Worm (Caenorhabditis elegans) whole organism, mixed stage, embryonic: ENCODE measurements around the gene ceh-53.

ENCODE experiments used
- blmp-1 ChIP-seq: fragments of 150-350 bp; optimal IDR thresholded peaks from 2 replicates; lab custom pipeline; 2014; ENCODE audit warnings: missing biosample characterization, missing genetic modification characterization
- ces-1 ChIP-seq: fragments of 150-350 bp; optimal IDR thresholded peaks from 2 replicates; lab custom pipeline; 2014; ENCODE audit warnings: missing biosample characterization, missing genetic modification reagents, missing genetic modification characterization
- cnd-1 ChIP-seq: fragments of 200-800 bp; sonication (Bioruptor generic); optimal IDR thresholded peaks from 2 replicates; lab custom pipeline; 2018; ENCODE audit warnings: mild to moderate bottlenecking, missing genetic modification characterization, missing compliant biosample characterization
- ham-2 ChIP-seq: fragments of 200-800 bp; sonication (Bioruptor generic); optimal IDR thresholded peaks from 2 replicates; lab custom pipeline; 2018; ENCODE audit warnings: mild to moderate bottlenecking, missing genetic modification characterization, missing compliant biosample characterization
- lin-13 ChIP-seq: fragments of 150-350 bp; optimal IDR thresholded peaks from 2 replicates; lab custom pipeline; 2014; ENCODE audit warnings: missing biosample characterization, missing genetic modification characterization
- mab-5 ChIP-seq: fragments of 150-350 bp; optimal IDR thresholded peaks from 2 replicates; lab custom pipeline; 2014; ENCODE audit warnings: missing biosample characterization, missing genetic modification characterization
- mep-1 ChIP-seq: fragments of 150-350 bp; optimal IDR thresholded peaks from 2 replicates; lab custom pipeline; 2017; ENCODE audit warnings: missing biosample characterization, missing genetic modification reagents, missing genetic modification characterization, inconsistent platforms
- nhr-12 ChIP-seq: fragments of 150-350 bp; optimal IDR thresholded peaks from 2 replicates; lab custom pipeline; 2014; ENCODE audit warnings: missing biosample characterization, missing genetic modification characterization
- nhr-2 ChIP-seq: fragments of 150-350 bp; optimal IDR thresholded peaks from 2 replicates; lab custom pipeline; 2014; ENCODE audit warnings: missing biosample characterization, missing genetic modification characterization
- nhr-237 ChIP-seq: fragments of 150-350 bp; optimal IDR thresholded peaks from 2 replicates; lab custom pipeline; 2014; ENCODE audit warnings: missing biosample characterization, missing genetic modification characterization
- snpc-4 ChIP-seq: fragments of 150-350 bp; optimal IDR thresholded peaks from 2 replicates; lab custom pipeline; 2014; ENCODE audit warnings: missing biosample characterization, missing genetic modification characterization
- unc-39 ChIP-seq: fragments of 150-350 bp; optimal IDR thresholded peaks from 2 replicates; lab custom pipeline; 2014; ENCODE audit warnings: missing biosample characterization, missing genetic modification characterization
- unc-62 ChIP-seq: fragments of 150-350 bp; optimal IDR thresholded peaks from 2 replicates; lab custom pipeline; 2014; ENCODE audit warnings: missing biosample characterization, missing genetic modification reagents, missing genetic modification characterization
- ztf-11 ChIP-seq: fragments of 150-350 bp; optimal IDR thresholded peaks from 2 replicates; lab custom pipeline; 2014; ENCODE audit warnings: missing biosample characterization, missing genetic modification characterization

DNA sequence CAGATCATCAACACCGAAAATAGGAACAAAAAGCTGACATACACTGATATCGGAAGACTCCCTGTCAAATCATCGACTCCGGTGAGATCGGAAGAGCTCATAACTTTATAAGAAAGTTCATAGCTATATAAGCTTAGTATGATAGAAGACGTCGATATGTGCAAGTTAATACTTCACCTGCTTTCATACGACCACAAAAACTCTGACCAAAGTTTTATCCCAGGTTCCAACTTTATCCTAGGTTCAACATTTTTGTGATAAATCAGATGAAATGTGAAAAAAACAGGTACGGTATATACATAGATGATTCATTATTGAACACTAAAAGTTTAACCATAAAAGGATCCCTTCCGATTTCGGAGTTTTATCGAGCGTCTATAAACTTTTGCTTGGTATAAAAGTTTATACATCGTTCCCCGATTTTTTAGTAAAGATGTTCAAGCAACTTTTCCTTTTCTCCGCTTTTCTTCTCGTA is 19.1 kb upstream of the ceh-53 start, which contains the start of the genes srz-70 and C09G12.5:
- no peak for TF ChIP-seq ces-1
- TF ChIP-seq unc-39 = no peak
- TF ChIP-seq cnd-1 (tag; lab: Kevin White, UChicago) = no peak
- no peak for TF ChIP-seq blmp-1 (tag; lab: Kevin White, UChicago)
- no peak for TF ChIP-seq nhr-2 (tag; lab: Kevin White, UChicago)
- TF ChIP-seq lin-13 (tag; lab: Kevin White, UChicago) = no peak
- TF ChIP-seq ham-2 (GFP tag; lab: Kevin White, UChicago) = no peak
- no peak for TF ChIP-seq ztf-11 (tag; lab: Kevin White, UChicago)
- TF ChIP-seq nhr-12 (tag; lab: Kevin White, UChicago) = no peak
- TF ChIP-seq mep-1 (tag; lab: Kevin White, UChicago) = no peak
- TF ChIP-seq unc-62 (GFP tag; lab: Kevin White, UChicago) = no peak
- TF ChIP-seq nhr-237 = no peak
- TF ChIP-seq mab-5 (tag; lab: Kevin White, UChicago) = no peak
- no peak for TF ChIP-seq snpc-4 (tag; lab: Kevin White, UChicago)
